Worm (Caenorhabditis elegans) whole organism, midembryonic: ENCODE measurements around the gene F48G7.4.

Source experiments
- T22C8.4 ChIP-seq: fragments of 200-800 bp; sonication (Bioruptor generic); IDR thresholded peaks from 2 replicates; pipeline ENCODE4 v1.3.6; 2022; ENCODE audit warnings: missing genetic modification characterization, missing compliant biosample characterization
- cog-1 ChIP-seq: sonication (generic microtip); optimal IDR thresholded peaks from 2 replicates; lab custom pipeline; 2016; ENCODE audit warnings: missing genetic modification characterization, missing compliant biosample characterization
- flt-1 ChIP-seq: fragments of 200-800 bp; sonication (Bioruptor generic); IDR thresholded peaks from 2 replicates; pipeline ENCODE4 v1.3.6; 2022; ENCODE audit warnings: missing genetic modification characterization, missing compliant biosample characterization
- klf-2 ChIP-seq: fragments of 200-800 bp; sonication (Bioruptor generic); conservative IDR thresholded peaks from 2 replicates; pipeline ENCODE4 v1.3.6; 2022; ENCODE audit warnings: missing genetic modification reagents, missing genetic modification characterization, missing compliant biosample characterization
- med-1 ChIP-seq: sonication (generic microtip); optimal IDR thresholded peaks from 2 replicates; lab custom pipeline; 2017; ENCODE audit warnings: missing genetic modification characterization, mild to moderate bottlenecking, missing compliant biosample characterization, antibody characterized with exemption, missing genetic modification reagents; ENCODE audit not compliant: insufficient read depth
- ref-1 ChIP-seq: fragments of 200-800 bp; sonication (Bioruptor generic); conservative IDR thresholded peaks from 2 replicates; pipeline ENCODE4 v1.3.6; 2022; ENCODE audit warnings: missing genetic modification reagents, missing genetic modification characterization, missing compliant biosample characterization
- tab-1 ChIP-seq: fragments of 200-800 bp; sonication (Bioruptor generic); IDR thresholded peaks from 2 replicates; pipeline ENCODE4 v1.3.6; 2022; ENCODE audit warnings: missing genetic modification characterization, missing compliant biosample characterization
- ztf-23 ChIP-seq: fragments of 200-800 bp; sonication (Bioruptor generic); IDR thresholded peaks from 2 replicates; pipeline ENCODE4 v1.3.6; 2022; ENCODE audit warnings: missing genetic modification reagents, missing genetic modification characterization, missing compliant biosample characterization
- ztf-29 ChIP-seq: fragments of 200-800 bp; sonication (Bioruptor generic); IDR thresholded peaks from 2 replicates; pipeline ENCODE4 v1.3.6; 2022; ENCODE audit warnings: missing genetic modification reagents, missing genetic modification characterization, missing compliant biosample characterization

F48G7.4 gene

ce11 chrV:615275-615674, 4.0 kb upstream of the F48G7.4 start, which contains the start of gene F48G7.13:
Gene F48G7.13, plus strand, starts transcription at chrV:615575.
- TF ChIP-seq tab-1 (GFP tag; lab: Robert Waterston, UW) (no peak), ztf-29 (GFP tag; lab: Robert Waterston, UW) (no peak), ztf-23 (no peak)

ce11 chrV:617917-618316, 1.3 kb upstream of the F48G7.4 start:
- TF ChIP-seq ztf-23 (no peak), ztf-29 (GFP tag; lab: Robert Waterston, UW) (no peak)

ce11 chrV:620987-621386, 1.7 kb downstream of the F48G7.4 start:
- no peak for TF ChIP-seq klf-2 (GFP tag; lab: Robert Waterston, UW)
- TF ChIP-seq cog-1 (tag; lab: Kevin White, UChicago) = no peak
- TF ChIP-seq ref-1 (GFP tag; lab: Robert Waterston, UW) = no peak
- TF ChIP-seq flt-1 (GFP tag; lab: Robert Waterston, UW) = no peak
- TF ChIP-seq ztf-23 = no peak
- no peak for TF ChIP-seq T22C8.4 (GFP tag; lab: Robert Waterston, UW)
- no peak for TF ChIP-seq med-1
- no peak for TF ChIP-seq ztf-29 (GFP tag; lab: Robert Waterston, UW)
- no peak for TF ChIP-seq tab-1 (GFP tag; lab: Robert Waterston, UW)

DNA sequence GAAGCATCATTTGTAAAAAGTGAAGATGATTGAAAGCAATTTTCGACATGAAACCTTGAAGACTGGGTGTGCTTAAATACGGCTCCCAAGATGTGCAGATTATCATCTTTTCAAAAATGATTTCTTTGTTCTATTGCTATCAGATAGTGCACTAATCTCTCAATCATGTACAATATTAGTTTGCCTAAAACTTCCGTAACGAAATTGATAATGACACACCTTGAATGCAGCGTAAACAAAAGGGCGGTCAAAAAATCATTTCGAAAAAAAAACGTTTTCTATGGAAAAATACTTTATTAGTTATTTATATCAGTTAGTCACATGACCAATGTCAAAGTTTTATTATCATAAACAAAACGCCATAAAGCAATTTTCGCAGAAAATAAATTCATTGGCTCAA, 3.6 kb downstream of the F48G7.4 start, which contains the start of gene F48G7.5:
Gene F48G7.5 (minus strand): TSS at position 34 of the 400 bp plus-strand sequence.
- TF ChIP-seq T22C8.4 (GFP tag; lab: Robert Waterston, UW) (no peak), med-1 (no peak), klf-2 (GFP tag; lab: Robert Waterston, UW) (no peak), ztf-23 (no peak), ztf-29 (GFP tag; lab: Robert Waterston, UW) (no peak), cog-1 (tag; lab: Kevin White, UChicago) (no peak), ref-1 (GFP tag; lab: Robert Waterston, UW) (no peak), tab-1 (GFP tag; lab: Robert Waterston, UW) (no peak), flt-1 (GFP tag; lab: Robert Waterston, UW) (no peak)

DNA sequence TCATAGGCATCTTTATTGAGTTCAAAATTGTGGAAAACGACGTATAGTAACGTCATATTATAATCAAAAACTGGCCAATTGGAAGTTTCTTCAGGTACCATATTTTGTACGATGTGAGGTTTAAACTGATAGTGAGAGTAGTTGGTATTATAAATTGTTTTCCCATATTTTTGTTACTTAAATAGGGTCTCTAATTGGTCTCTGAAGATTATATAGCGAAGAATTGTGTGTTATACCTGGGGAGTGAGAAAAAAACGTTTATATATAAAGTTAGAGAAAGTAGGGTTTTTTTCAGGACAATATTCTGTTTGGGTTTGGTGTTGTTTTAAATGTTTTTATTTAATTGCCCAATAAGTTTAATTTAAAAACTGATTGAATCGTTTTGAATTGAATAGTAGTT, 5.7 kb downstream of the F48G7.4 start, which contains the start of gene srt-17:
Gene srt-17 (minus strand): TSS at position 101 of the 400 bp plus-strand sequence.
- TF ChIP-seq flt-1 (GFP tag; lab: Robert Waterston, UW) = no peak
- no peak for TF ChIP-seq klf-2 (GFP tag; lab: Robert Waterston, UW)
- no peak for TF ChIP-seq ztf-29 (GFP tag; lab: Robert Waterston, UW)
- no peak for TF ChIP-seq T22C8.4 (GFP tag; lab: Robert Waterston, UW)
- no peak for TF ChIP-seq tab-1 (GFP tag; lab: Robert Waterston, UW)
- TF ChIP-seq med-1 = no peak
- TF ChIP-seq ztf-23 = no peak

- TF ChIP-seq ref-1 (GFP tag; lab: Robert Waterston, UW) (no peak), ztf-29 (GFP tag; lab: Robert Waterston, UW) (no peak), tab-1 (GFP tag; lab: Robert Waterston, UW) (no peak), ztf-23 (no peak), flt-1 (GFP tag; lab: Robert Waterston, UW) (no peak), klf-2 (GFP tag; lab: Robert Waterston, UW) (no peak), cog-1 (tag; lab: Kevin White, UChicago) (no peak), T22C8.4 (GFP tag; lab: Robert Waterston, UW) (no peak), med-1 (no peak)
Measured at ce11 chrV:626321-626720, 7.1 kb downstream of the F48G7.4 start, which contains the start of gene F48G7.7. Gene F48G7.7, minus strand, starts transcription at chrV:626421.

- TF ChIP-seq cog-1 (tag; lab: Kevin White, UChicago) (no peak), med-1 (no peak), flt-1 (GFP tag; lab: Robert Waterston, UW) (no peak), ref-1 (GFP tag; lab: Robert Waterston, UW) (no peak), T22C8.4 (GFP tag; lab: Robert Waterston, UW) (no peak), ztf-23 (no peak)
Measured at ce11 chrV:627585-627984, 8.3 kb downstream of the F48G7.4 start, which contains the start of gene F48G7.8. Gene F48G7.8, minus strand, starts transcription at chrV:627685.

DNA sequence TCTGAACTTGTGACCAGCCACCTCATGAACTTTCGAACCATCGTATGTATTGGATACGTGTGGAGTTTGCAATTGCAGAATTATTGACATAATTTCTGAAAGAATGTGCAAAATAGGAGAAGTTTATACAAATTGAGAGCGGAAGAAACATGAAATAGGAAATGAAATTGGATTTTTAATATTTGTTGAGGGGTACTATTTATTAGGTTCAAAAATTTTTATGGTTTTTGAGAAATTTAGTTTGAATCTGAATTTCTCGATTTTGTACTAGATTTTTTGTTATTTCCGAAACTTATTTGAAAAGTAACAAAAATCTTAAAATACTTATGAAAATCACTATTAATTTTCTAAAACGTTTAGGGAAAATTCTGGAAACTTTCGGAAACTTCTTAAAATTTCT, 9.3 kb downstream of the F48G7.4 start, which contains the start of gene F48G7.9:
Gene F48G7.9 (minus strand): TSS at position 101 of the 400 bp plus-strand sequence.
- TF ChIP-seq ref-1 (GFP tag; lab: Robert Waterston, UW) = no peak
- no peak for TF ChIP-seq klf-2 (GFP tag; lab: Robert Waterston, UW)
- TF ChIP-seq ztf-29 (GFP tag; lab: Robert Waterston, UW) = no peak
- TF ChIP-seq tab-1 (GFP tag; lab: Robert Waterston, UW) = no peak
- no peak for TF ChIP-seq cog-1 (tag; lab: Kevin White, UChicago)
- no peak for TF ChIP-seq flt-1 (GFP tag; lab: Robert Waterston, UW)
- TF ChIP-seq T22C8.4 (GFP tag; lab: Robert Waterston, UW) = no peak
- TF ChIP-seq med-1 = no peak
- TF ChIP-seq ztf-23 = no peak

ce11 chrV:631832-632231, 12.6 kb downstream of the F48G7.4 start:
- no peak for TF ChIP-seq med-1
- no peak for TF ChIP-seq ref-1 (GFP tag; lab: Robert Waterston, UW)
- TF ChIP-seq flt-1 (GFP tag; lab: Robert Waterston, UW) = no peak
- no peak for TF ChIP-seq klf-2 (GFP tag; lab: Robert Waterston, UW)
- no peak for TF ChIP-seq tab-1 (GFP tag; lab: Robert Waterston, UW)

ce11 chrV:634855-635254, 15.6 kb downstream of the F48G7.4 start, which contains the start of gene F48G7.10:
Gene F48G7.10, minus strand, starts transcription at chrV:634955.
- TF ChIP-seq flt-1 (GFP tag; lab: Robert Waterston, UW) (no peak), tab-1 (GFP tag; lab: Robert Waterston, UW) (no peak)
